Worm (Caenorhabditis elegans) whole organism, L3 larva: Measurements from ENCODE around the gene C43D7.7.

Source experiments
- R02D3.7 ChIP-seq: fragments of 150-350 bp; optimal IDR thresholded peaks from 2 replicates; lab custom pipeline; 2014; ENCODE audit warnings: missing biosample characterization, missing genetic modification characterization
- ceh-28 ChIP-seq: fragments of 150-350 bp; optimal IDR thresholded peaks from 2 replicates; lab custom pipeline; 2014; ENCODE audit warnings: missing biosample characterization, missing genetic modification reagents, missing genetic modification characterization
- daf-12 ChIP-seq: fragments of 150-350 bp; optimal IDR thresholded peaks from 2 replicates; lab custom pipeline; 2014; ENCODE audit warnings: missing biosample characterization, missing genetic modification reagents, missing genetic modification characterization
- egl-27 ChIP-seq: sonication (generic microtip); optimal IDR thresholded peaks from 4 replicates; lab custom pipeline; 2017; ENCODE audit warnings: missing biosample characterization, missing genetic modification reagents, missing genetic modification characterization
- elt-1 ChIP-seq: fragments of 150-350 bp; optimal IDR thresholded peaks from 2 replicates; lab custom pipeline; 2014; ENCODE audit warnings: missing biosample characterization, missing genetic modification characterization
- elt-2 ChIP-seq: sonication (generic microtip); optimal IDR thresholded peaks from 2 replicates; lab custom pipeline; 2016; ENCODE audit warnings: missing genetic modification reagents, mild to moderate bottlenecking, missing genetic modification characterization, missing compliant biosample characterization
- fkh-10 ChIP-seq: sonication (generic microtip); optimal IDR thresholded peaks from 2 replicates; lab custom pipeline; 2017; ENCODE audit warnings: missing biosample characterization, missing genetic modification reagents, missing genetic modification characterization
- jun-1 ChIP-seq: fragments of 150-350 bp; optimal IDR thresholded peaks from 2 replicates; lab custom pipeline; 2014; ENCODE audit warnings: missing biosample characterization, missing genetic modification reagents, missing genetic modification characterization
- lin-39 ChIP-seq: fragments of 150-350 bp; optimal IDR thresholded peaks from 2 replicates; lab custom pipeline; 2018; ENCODE audit warnings: missing biosample characterization, missing genetic modification reagents, missing genetic modification characterization
- lsy-12 ChIP-seq: sonication (generic microtip); optimal IDR thresholded peaks from 2 replicates; lab custom pipeline; 2016; ENCODE audit warnings: mild to moderate bottlenecking, missing genetic modification characterization, missing compliant biosample characterization
- mdl-1 ChIP-seq: fragments of 150-350 bp; optimal IDR thresholded peaks from 2 replicates; lab custom pipeline; 2014; ENCODE audit warnings: missing biosample characterization, missing genetic modification characterization
- nhr-12 ChIP-seq: fragments of 150-350 bp; optimal IDR thresholded peaks from 2 replicates; lab custom pipeline; 2014; ENCODE audit warnings: missing biosample characterization, missing genetic modification characterization
- nhr-23 ChIP-seq: fragments of 150-350 bp; optimal IDR thresholded peaks from 2 replicates; lab custom pipeline; 2014; ENCODE audit warnings: missing biosample characterization, missing genetic modification reagents, missing genetic modification characterization
- nhr-25 ChIP-seq: sonication (generic microtip); optimal IDR thresholded peaks from 2 replicates; lab custom pipeline; 2017; ENCODE audit warnings: missing biosample characterization, missing genetic modification characterization
- nhr-67 ChIP-seq: fragments of 150-350 bp; optimal IDR thresholded peaks from 2 replicates; lab custom pipeline; 2014; ENCODE audit warnings: missing biosample characterization, missing genetic modification characterization
- nhr-76 ChIP-seq: fragments of 150-350 bp; sonication (generic microtip); optimal IDR thresholded peaks from 5 replicates; lab custom pipeline; 2014; ENCODE audit warnings: missing biosample characterization, missing genetic modification characterization
- nhr-77 ChIP-seq: fragments of 150-350 bp; optimal IDR thresholded peaks from 2 replicates; lab custom pipeline; 2014; ENCODE audit warnings: missing biosample characterization, missing genetic modification characterization
- pha-4 ChIP-seq: fragments of 150-350 bp; optimal IDR thresholded peaks from 2 replicates; lab custom pipeline; 2014; ENCODE audit warnings: missing biosample characterization, missing genetic modification reagents, missing genetic modification characterization
- pqm-1 ChIP-seq: fragments of 150-350 bp; optimal IDR thresholded peaks from 2 replicates; lab custom pipeline; 2017; ENCODE audit warnings: missing biosample characterization, missing genetic modification characterization, inconsistent platforms
- tbx-2 ChIP-seq: sonication (generic microtip); optimal IDR thresholded peaks from 2 replicates; lab custom pipeline; 2016; ENCODE audit warnings: mild to moderate bottlenecking, missing genetic modification characterization, missing compliant biosample characterization
- unc-62 ChIP-seq: fragments of 150-350 bp; sonication (generic microtip); optimal IDR thresholded peaks from 4 replicates; lab custom pipeline; 2014; ENCODE audit warnings: missing biosample characterization, missing genetic modification reagents, missing genetic modification characterization
- ztf-4 ChIP-seq: fragments of 150-350 bp; optimal IDR thresholded peaks from 2 replicates; lab custom pipeline; 2014; ENCODE audit warnings: missing biosample characterization, missing genetic modification characterization

Gene C43D7.7

DNA sequence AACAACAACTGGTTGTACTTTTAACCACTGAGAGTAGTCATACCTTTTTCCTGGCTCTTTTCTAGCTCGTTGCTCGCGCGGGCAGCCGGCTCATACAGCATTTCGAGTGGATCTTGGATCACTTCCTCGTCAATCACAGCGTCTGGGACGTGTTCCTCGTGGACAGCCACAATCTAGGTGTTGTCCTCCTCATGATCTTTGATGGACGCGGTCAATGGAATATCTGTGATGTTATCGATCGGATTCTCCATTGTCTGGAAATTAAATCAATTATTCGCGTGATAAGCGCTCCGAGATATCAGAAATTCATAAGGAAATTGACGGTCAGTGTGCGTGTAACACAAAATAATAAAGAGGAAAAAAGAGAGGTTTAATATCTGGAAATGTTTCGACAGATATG is 39.4 kb downstream of the C43D7.7 start, which contains the start of gene F21D9.8:
Gene F21D9.8 (minus strand): TSS at position 101 of the 400 bp plus-strand sequence.
- TF ChIP-seq nhr-76 (tag; lab: Kevin White, UChicago) (no peak), lin-39 (tag; lab: Kevin White, UChicago) (no peak)

ce11 chrV:19278488-19278887 is 40.8 kb downstream of the C43D7.7 start:
- TF ChIP-seq jun-1 (tag; lab: Kevin White, UChicago), result no peak
- no peak for TF ChIP-seq pqm-1 (tag; lab: Kevin White, UChicago)
- TF ChIP-seq nhr-25 (tag; lab: Kevin White, UChicago), result no peak
- TF ChIP-seq R02D3.7 (tag; lab: Kevin White, UChicago), result no peak
- TF ChIP-seq ceh-28 (tag; lab: Kevin White, UChicago), result no peak
- TF ChIP-seq nhr-67 (tag; lab: Kevin White, UChicago), result no peak
- no peak for TF ChIP-seq egl-27 (tag; lab: Kevin White, UChicago)
- no peak for TF ChIP-seq nhr-12 (tag; lab: Kevin White, UChicago)
- TF ChIP-seq nhr-23, result no peak
- no peak for TF ChIP-seq daf-12 (tag; lab: Kevin White, UChicago)
- no peak for TF ChIP-seq mdl-1 (tag; lab: Kevin White, UChicago)
- TF ChIP-seq pha-4 (tag; lab: Kevin White, UChicago), result no peak
- TF ChIP-seq unc-62, result no peak
- TF ChIP-seq tbx-2, result no peak
- no peak for TF ChIP-seq nhr-77 (tag; lab: Kevin White, UChicago)
- TF ChIP-seq, all 47 proteins: peak for 0

DNA sequence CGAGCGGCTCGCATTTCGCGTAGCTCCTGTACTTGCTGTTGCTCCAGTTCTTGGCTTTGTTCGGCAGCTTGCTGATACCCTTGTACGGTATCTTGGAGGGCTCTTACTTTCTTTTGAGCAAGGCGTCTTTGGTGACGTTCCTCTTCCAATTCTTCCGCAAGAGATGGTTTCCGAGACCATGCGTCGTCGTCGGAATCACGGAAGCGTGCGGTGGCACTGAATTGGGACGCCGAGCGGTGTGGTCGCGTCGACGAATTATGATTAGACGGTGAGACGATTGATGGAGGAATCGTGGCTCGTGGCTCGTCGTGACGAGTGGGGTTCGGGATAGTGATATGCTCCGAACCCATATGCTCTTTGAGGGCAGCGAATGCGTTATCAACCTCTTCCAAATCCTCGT is 43.0 kb downstream of the C43D7.7 start:
- TF ChIP-seq R02D3.7 (tag; lab: Kevin White, UChicago) (no peak), elt-1 (tag; lab: Kevin White, UChicago) (no peak), fkh-10 (no peak), lsy-12 (tag; lab: Kevin White, UChicago) (no peak), ztf-4 (tag; lab: Kevin White, UChicago) (no peak), mdl-1 (tag; lab: Kevin White, UChicago) (no peak), elt-2 (tag; lab: Kevin White, UChicago) (no peak)
- TF ChIP-seq, all 47 proteins: peak for 0
